Worm (Caenorhabditis elegans) whole organism, mixed stage, embryonic: ENCODE measurements around the gene him-14.

Source experiments
- ceh-39 ChIP-seq: fragments of 150-350 bp; optimal IDR thresholded peaks from 2 replicates; lab custom pipeline; 2014; ENCODE audit warnings: missing biosample characterization, missing genetic modification characterization
- elt-1 ChIP-seq: sonication (generic microtip); optimal IDR thresholded peaks from 2 replicates; lab custom pipeline; 2017; ENCODE audit warnings: missing genetic modification characterization, mild to moderate bottlenecking, missing compliant biosample characterization, antibody characterized with exemption, moderate library complexity, borderline replicate concordance; ENCODE audit not compliant: insufficient read depth
- lin-32 ChIP-seq: fragments of 200-800 bp; sonication (Bioruptor generic); optimal IDR thresholded peaks from 2 replicates; lab custom pipeline; 2018; ENCODE audit warnings: mild to moderate bottlenecking, missing genetic modification characterization, missing compliant biosample characterization
- lsy-2 ChIP-seq: fragments of 150-350 bp; optimal IDR thresholded peaks from 2 replicates; lab custom pipeline; 2014; ENCODE audit warnings: missing biosample characterization, missing genetic modification characterization
- mep-1 ChIP-seq: fragments of 150-350 bp; optimal IDR thresholded peaks from 2 replicates; lab custom pipeline; 2017; ENCODE audit warnings: missing biosample characterization, missing genetic modification reagents, missing genetic modification characterization, inconsistent platforms
- nhr-12 ChIP-seq: fragments of 150-350 bp; optimal IDR thresholded peaks from 2 replicates; lab custom pipeline; 2014; ENCODE audit warnings: missing biosample characterization, missing genetic modification characterization
- nhr-76 ChIP-seq: sonication (generic microtip); optimal IDR thresholded peaks from 2 replicates; lab custom pipeline; 2017; ENCODE audit warnings: missing biosample characterization, missing genetic modification characterization
- sem-2 ChIP-seq: fragments of 200-800 bp; sonication (Bioruptor generic); optimal IDR thresholded peaks from 2 replicates; lab custom pipeline; 2018; ENCODE audit warnings: mild to moderate bottlenecking, missing genetic modification characterization, missing compliant biosample characterization
- unc-39 ChIP-seq: fragments of 150-350 bp; optimal IDR thresholded peaks from 2 replicates; lab custom pipeline; 2014; ENCODE audit warnings: missing biosample characterization, missing genetic modification characterization
- unc-62 ChIP-seq: fragments of 150-350 bp; optimal IDR thresholded peaks from 2 replicates; lab custom pipeline; 2014; ENCODE audit warnings: missing biosample characterization, missing genetic modification reagents, missing genetic modification characterization
- ztf-11 ChIP-seq: fragments of 150-350 bp; optimal IDR thresholded peaks from 2 replicates; lab custom pipeline; 2014; ENCODE audit warnings: missing biosample characterization, missing genetic modification characterization

DNA sequence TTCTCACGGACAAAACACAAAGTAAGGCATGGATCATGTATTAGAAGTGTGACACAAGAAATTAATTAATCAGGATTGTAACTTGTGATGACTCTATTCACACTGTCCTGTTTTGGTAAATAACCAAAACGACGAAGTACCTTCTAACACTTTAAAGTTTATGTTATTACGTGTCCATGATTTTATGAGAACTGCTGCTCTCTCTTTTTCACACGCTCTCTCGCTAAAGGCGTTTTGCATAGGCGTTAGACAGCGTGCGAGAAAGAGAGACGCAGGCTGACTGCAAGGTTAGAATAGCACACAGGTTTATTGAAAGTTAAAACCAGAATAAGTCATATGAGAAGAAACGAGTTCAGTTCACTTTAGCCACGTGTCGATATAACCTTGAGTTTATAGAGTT is 20.3 kb upstream of the him-14 start:
- TF ChIP-seq ztf-11 (tag; lab: Kevin White, UChicago) (no peak), mep-1 (no peak), sem-2 (GFP tag; lab: Kevin White, UChicago) (no peak), unc-39 (no peak), unc-62 (GFP tag; lab: Kevin White, UChicago) (no peak), lin-32 (no peak), elt-1 (tag; lab: Kevin White, UChicago) (no peak), nhr-76 (tag; lab: Kevin White, UChicago) (no peak), ceh-39 (no peak), lsy-2 (no peak), nhr-12 (tag; lab: Kevin White, UChicago) (no peak)
